Worm (Caenorhabditis elegans): ENCODE results near the gene cutl-26.

The cutl-26 gene

ce11 chrIV:746333-746732, 38.8 kb upstream of the cutl-26 start:
- TF ChIP-seq F49E8.2 (tag; optimal IDR thresholded peaks at IDR 0.05; ENCODE audit: borderline replicate concordance) = no peak
- no peak for TF ChIP-seq tra-1 (GFP tag; IDR thresholded peaks at IDR 0.05)
- no peak for TF ChIP-seq dve-1 (tag; optimal IDR thresholded peaks at IDR 0.05; ENCODE audit: insufficient read depth)
- no peak for TF ChIP-seq daf-8 (GFP tag; IDR thresholded peaks at IDR 0.05)
- TF ChIP-seq ceh-44 (GFP tag; IDR thresholded peaks at IDR 0.05) = no peak
- TF ChIP-seq set-16 (GFP tag; IDR thresholded peaks at IDR 0.05) = no peak
- no peak for TF ChIP-seq mep-1 (tag; optimal IDR thresholded peaks at IDR 0.05)
- no peak for TF ChIP-seq fos-1 (tag; optimal IDR thresholded peaks at IDR 0.05)
- no peak for TF ChIP-seq D1046.2 (GFP tag; IDR thresholded peaks at IDR 0.05)
- TF ChIP-seq nhr-11 (tag; optimal IDR thresholded peaks at IDR 0.05) = peak; percentile 48
- TF ChIP-seq hlh-11 (tag; optimal IDR thresholded peaks at IDR 0.05) = peak; percentile 17
- no peak for TF ChIP-seq hlh-30 (tag; optimal IDR thresholded peaks at IDR 0.05; ENCODE audit: insufficient read depth)
- no peak for TF ChIP-seq unc-130 (GFP tag; optimal IDR thresholded peaks at IDR 0.05)
- no peak for TF ChIP-seq unc-39 (tag; optimal IDR thresholded peaks at IDR 0.05)

DNA sequence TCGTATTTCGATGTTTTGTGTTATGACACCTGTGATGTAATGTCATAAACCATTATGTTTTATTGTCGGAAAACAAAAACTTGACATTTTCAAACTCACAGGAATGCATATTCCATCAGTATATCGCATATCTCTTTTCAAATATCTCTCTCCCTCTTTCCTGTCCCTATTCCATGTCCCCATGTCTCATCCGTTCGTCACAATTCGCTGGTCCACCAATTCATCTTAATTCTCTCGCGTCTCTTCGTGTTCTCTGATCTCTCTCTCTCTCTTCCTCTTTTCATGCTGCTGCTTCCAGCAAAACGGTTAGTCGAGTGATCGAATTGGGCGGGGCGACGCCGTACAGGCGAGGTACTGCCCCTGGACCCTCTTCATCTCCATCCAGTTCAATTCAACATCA, 34.3 kb upstream of the cutl-26 start:
- TF ChIP-seq gei-8 (GFP tag; optimal IDR thresholded peaks at IDR 0.05) (no peak), unc-62 (GFP tag; optimal IDR thresholded peaks at IDR 0.05 in 1 of 2) (peak in 1 of 2 experiments; percentile 11), unc-62 (tag; optimal IDR thresholded peaks at IDR 0.05) (no peak), nhr-76 (tag; optimal IDR thresholded peaks at IDR 0.05) (no peak), sdz-12 (GFP tag; optimal IDR thresholded peaks at IDR 0.05) (no peak)

DNA sequence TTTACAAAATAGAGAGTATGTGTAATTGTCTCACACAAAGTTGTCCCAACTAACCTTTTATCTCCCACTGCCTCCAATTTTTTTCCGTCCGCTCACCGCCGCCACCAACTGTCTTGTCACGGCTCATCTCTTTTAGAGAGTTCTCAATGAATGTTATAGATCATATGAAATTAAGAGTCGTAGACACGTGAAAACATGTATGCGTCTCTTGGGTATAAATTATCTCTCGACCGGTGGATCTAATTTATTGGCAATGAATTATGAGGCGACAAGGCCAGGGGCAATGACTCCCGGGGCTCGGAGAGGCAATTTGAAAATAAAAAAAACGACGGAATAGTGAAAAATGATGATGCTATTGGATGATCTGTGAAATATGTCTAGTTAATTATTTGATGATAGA, 33.1 kb upstream of the cutl-26 start:
- TF ChIP-seq nhr-11 (tag; optimal IDR thresholded peaks at IDR 0.05) = peak; percentile 13
- no peak for TF ChIP-seq hmg-1.1 (GFP tag; IDR thresholded peaks at IDR 0.05)
- TF ChIP-seq set-16 (GFP tag; IDR thresholded peaks at IDR 0.05) = no peak
- no peak for TF ChIP-seq nhr-28 (tag; optimal IDR thresholded peaks at IDR 0.05)
- no peak for TF ChIP-seq nhr-102 (tag; optimal IDR thresholded peaks at IDR 0.05)
- peak; percentile 32 for TF ChIP-seq aha-1 (tag)
- no peak for TF ChIP-seq dmd-9 (GFP tag; IDR thresholded peaks at IDR 0.05)
- TF ChIP-seq unc-62 (GFP tag; optimal IDR thresholded peaks at IDR 0.05 in 1 of 2) = peak in 1 of 2 experiments; percentile 68
- no peak for TF ChIP-seq unc-62 (tag; optimal IDR thresholded peaks at IDR 0.05)

- no peak for TF ChIP-seq jun-1 (tag; optimal IDR thresholded peaks at IDR 0.05)
These were observed 28.9 kb upstream of the cutl-26 start, which contains the start of gene kvs-5 for ce11 chrIV:736447-736846. kvs-5 (plus strand) TSS chrIV:736747.

- TF ChIP-seq aha-1 (tag) (peak; percentile 45), tra-1 (GFP tag; IDR thresholded peaks at IDR 0.05) (no peak), lin-15B (tag; optimal IDR thresholded peaks at IDR 0.05) (no peak), zip-11 (GFP tag; IDR thresholded peaks at IDR 0.05) (no peak), ceh-32 (tag; optimal IDR thresholded peaks at IDR 0.05; ENCODE audit: poor library complexity) (no peak), nhr-41 (GFP tag; IDR thresholded peaks at IDR 0.05) (no peak), daf-12 (tag; optimal IDR thresholded peaks at IDR 0.05) (no peak), lin-39 (tag; optimal IDR thresholded peaks at IDR 0.05) (no peak)
These were observed 23.4 kb upstream of the cutl-26 start, which contains the start of gene srt-24 for ce11 chrIV:730937-731336. srt-24 (minus strand) TSS chrIV:731037.

DNA sequence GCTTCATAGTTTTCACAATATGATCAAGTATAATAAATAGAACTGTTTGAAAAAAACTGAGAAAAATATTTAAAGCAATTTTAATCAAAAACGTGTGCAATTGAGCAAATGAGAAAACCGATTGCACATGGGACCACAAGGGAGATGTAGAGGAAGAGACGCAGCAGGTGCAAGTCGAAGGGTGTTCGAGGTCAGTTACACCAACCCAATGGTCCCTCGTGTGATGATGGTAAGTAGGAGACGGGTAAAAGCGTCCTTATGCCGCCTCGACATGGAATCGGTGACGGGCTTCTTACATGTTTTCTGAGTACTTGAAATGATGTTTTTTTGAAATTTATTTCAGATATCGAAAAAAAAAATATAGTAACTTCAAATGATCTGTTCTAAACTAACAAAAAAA, 20.6 kb upstream of the cutl-26 start, which contains the start of gene Y55F3C.9:
TSS of gene Y55F3C.9 (minus strand) at position 101 of the 400 bp plus-strand sequence.
- TF ChIP-seq spr-1 (tag; optimal IDR thresholded peaks at IDR 0.05) (no peak), nhr-48 (tag; optimal IDR thresholded peaks at IDR 0.05) (no peak), F26F4.8 (GFP tag; conservative IDR thresholded peaks at IDR 0.05) (no peak), ZK546.5 (tag; optimal IDR thresholded peaks at IDR 0.05) (no peak), fkh-10 (GFP tag; optimal IDR thresholded peaks at IDR 0.05) (no peak), nhr-111 (GFP tag; optimal IDR thresholded peaks at IDR 0.05) (no peak), nhr-76 (tag; optimal IDR thresholded peaks at IDR 0.05) (no peak), duxl-1 (tag; optimal IDR thresholded peaks at IDR 0.05; ENCODE audit: poor library complexity) (no peak), R02D3.7 (tag; optimal IDR thresholded peaks at IDR 0.05) (no peak)

Measured in whole organism, L4 larva.